Worm (Caenorhabditis elegans): ENCODE results near the gene ttbk-7.

DNA sequence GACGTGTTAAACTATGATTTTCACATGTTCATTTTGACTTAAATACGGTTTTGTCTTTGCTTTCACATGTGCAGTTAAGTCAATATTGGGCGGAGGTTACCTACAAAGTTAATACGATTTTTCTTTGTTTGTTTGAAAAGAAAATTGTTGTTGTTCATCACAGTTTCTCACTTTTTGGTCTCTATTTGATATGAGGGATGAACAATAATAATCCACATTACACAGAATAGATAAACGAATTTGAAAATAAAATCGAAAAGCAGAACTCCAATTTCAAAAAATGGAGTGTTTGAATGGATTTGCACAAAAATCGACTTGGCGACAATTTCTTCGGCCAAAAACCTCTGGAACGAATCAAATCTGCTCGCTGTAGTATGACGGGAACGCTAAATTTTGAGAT is 11.1 kb upstream of the ttbk-7 start, which contains the start of gene ttr-29:
- no peak for TF ChIP-seq ama-1 (optimal IDR thresholded peaks at IDR 0.05)
- no peak for TF ChIP-seq ceh-13 (GFP tag; optimal IDR thresholded peaks at IDR 0.05)
- TF ChIP-seq scrt-1 (GFP tag; IDR thresholded peaks at IDR 0.05): no peak
- TF ChIP-seq tbx-37 (GFP tag; conservative IDR thresholded peaks at IDR 0.05): no peak
- no peak for TF ChIP-seq sea-1 (GFP tag; conservative IDR thresholded peaks at IDR 0.05)
- no peak for TF ChIP-seq pes-1 (GFP tag; IDR thresholded peaks at IDR 0.05)
- TF ChIP-seq B0310.2 (tag; optimal IDR thresholded peaks at IDR 0.05): no peak
- TF ChIP-seq tbx-11 (GFP tag; IDR thresholded peaks at IDR 0.05): no peak
- TF ChIP-seq hnd-1 (tag; optimal IDR thresholded peaks at IDR 0.05): no peak
- no peak for TF ChIP-seq tra-4 (tag; optimal IDR thresholded peaks at IDR 0.05)
- no peak for TF ChIP-seq F13C5.2 (tag; optimal IDR thresholded peaks at IDR 0.05)
- no peak for TF ChIP-seq aly-1 (tag; optimal IDR thresholded peaks at IDR 0.05)
